Worm (Caenorhabditis elegans): ENCODE results near the gene nhr-291.

nhr-291 gene

DNA sequence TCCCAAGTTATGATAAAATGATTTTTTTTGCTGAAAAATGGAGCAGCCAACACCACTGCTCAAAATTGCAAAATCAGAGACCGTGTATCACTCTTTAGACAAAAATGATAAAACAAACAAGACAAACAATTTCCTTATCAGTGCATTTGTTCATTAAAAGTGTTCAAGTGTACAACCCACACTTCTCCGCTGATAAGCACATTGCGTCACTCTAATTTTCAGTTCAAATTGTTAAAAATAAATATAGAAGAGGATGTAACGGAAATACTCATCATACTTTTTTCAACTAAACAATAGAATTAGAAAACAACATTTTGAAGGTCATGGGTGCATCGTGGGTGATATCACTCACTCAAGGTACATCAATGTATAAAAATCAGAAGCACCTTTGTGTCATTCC is at the start of gene nhr-291:
nhr-291 (plus strand) TSS at position 324 of the 400 bp plus-strand sequence.
- TF ChIP-seq him-1 (tag; optimal IDR thresholded peaks at IDR 0.05): no peak
- TF ChIP-seq dao-5 (tag; optimal IDR thresholded peaks at IDR 0.05): no peak
- no peak for TF ChIP-seq W03F9.2 (tag; optimal IDR thresholded peaks at IDR 0.05)

DNA sequence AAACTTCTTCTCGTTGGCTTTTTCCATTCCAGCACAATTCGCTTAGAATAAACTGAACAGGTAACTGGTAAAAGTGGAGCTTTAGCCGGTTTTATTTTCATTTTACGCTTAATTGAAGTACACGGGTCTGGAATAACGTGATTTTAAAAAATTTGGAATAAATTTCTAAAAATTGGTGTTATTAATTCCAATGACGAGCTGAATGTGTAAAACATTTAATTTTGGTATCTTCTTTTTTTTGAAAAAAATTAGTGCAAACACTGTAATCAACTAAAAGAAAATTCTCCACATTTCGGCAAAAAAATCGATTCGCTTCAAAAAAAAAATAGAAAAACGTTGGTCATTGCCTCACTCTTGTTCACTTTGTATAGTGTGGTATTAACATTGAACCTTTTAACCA is 46.5 kb upstream of the nhr-291 start, which contains the start of gene T10H4.4:
T10H4.4 (minus strand) TSS at position 101 of the 400 bp plus-strand sequence.
- TF ChIP-seq him-1 (tag; optimal IDR thresholded peaks at IDR 0.05) (no peak), W03F9.2 (tag; optimal IDR thresholded peaks at IDR 0.05) (no peak), dao-5 (tag; optimal IDR thresholded peaks at IDR 0.05) (no peak)

DNA sequence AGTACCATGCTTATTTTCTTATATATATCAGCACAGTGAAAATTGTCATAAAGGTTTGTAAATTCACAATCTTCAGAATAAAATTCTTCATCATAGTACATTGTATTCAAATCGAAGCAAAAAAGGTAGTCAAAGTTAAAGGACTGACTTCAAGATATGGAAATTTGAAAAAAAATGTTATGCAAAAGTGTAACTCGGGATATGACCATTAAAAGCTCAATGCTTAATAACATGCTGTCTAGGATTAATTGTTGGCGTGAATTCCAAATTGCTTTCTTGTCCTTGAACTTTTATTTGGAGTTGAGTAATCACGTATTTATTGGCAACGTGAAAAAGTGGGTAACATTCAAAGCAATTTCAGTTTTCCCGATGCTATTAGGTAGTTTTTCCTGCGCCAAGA is 44.0 kb upstream of the nhr-291 start, which contains the start of gene srw-16:
srw-16 (minus strand) TSS at position 101 of the 400 bp plus-strand sequence.
- TF ChIP-seq dao-5 (tag; optimal IDR thresholded peaks at IDR 0.05) (no peak), him-1 (tag; optimal IDR thresholded peaks at IDR 0.05) (no peak), W03F9.2 (tag; optimal IDR thresholded peaks at IDR 0.05) (no peak)

DNA sequence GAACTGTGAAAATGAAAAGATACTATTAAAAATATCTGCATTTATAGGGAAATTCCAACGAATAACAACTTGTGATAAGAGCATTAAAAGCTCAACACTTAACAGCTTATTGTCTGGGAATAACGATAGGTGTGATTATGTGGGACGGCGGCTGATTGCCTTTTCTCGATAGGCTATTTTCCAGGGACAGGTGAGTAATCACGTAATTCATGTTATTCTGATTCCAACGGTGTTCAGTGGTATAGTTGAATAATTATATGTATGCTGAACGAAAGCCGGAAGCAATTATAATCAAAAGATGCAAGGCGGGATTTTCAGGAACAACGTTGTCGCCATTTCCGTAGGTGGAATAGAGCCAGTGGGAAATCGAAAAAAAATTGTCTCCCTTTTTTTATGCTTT is 41.8 kb upstream of the nhr-291 start, which contains the start of gene srw-17:
srw-17 (minus strand) TSS at position 101 of the 400 bp plus-strand sequence.
- TF ChIP-seq dao-5 (tag; optimal IDR thresholded peaks at IDR 0.05): no peak
- no peak for TF ChIP-seq W03F9.2 (tag; optimal IDR thresholded peaks at IDR 0.05)
- no peak for TF ChIP-seq him-1 (tag; optimal IDR thresholded peaks at IDR 0.05)

DNA sequence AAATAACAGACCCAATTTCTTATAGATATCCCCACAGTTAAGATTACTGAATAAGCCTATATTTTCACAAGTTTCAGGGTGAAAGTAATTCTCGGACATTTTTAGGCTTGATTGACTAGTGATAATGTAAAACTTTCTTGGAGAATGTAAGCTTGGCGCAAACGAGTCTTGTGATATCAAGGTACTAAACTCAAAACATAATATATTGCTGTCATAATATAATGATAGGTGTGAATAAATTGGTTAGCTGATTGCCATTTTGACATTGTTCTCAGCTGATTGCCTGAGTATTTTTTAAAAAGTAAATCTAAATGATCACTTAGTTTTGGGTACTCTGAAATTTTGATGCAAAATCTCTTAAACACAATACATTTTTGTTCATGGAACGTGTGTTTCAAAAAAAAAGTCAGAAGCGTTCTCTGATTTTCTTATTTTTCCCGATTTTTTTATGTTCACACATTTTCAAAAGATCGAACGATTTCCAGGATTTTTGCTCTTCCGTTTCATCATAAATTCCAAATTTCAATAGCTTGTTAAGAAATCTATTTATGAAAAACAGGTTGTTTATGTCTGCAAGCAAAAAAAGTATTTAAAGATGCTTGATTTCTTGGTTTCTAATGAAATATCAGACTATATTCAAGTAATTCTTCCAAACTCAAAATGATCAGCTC is 37.3 kb upstream of the nhr-291 start, which contains the start of the genes srw-19 and srx-51:
srw-19 (minus strand) TSS at position 101 of the 671 bp plus-strand sequence.
srx-51 (plus strand) TSS at position 621 of the 671 bp plus-strand sequence.
- no peak for TF ChIP-seq W03F9.2 (tag; optimal IDR thresholded peaks at IDR 0.05)
- no peak for TF ChIP-seq dao-5 (tag; optimal IDR thresholded peaks at IDR 0.05)
- no peak for TF ChIP-seq him-1 (tag; optimal IDR thresholded peaks at IDR 0.05)

DNA sequence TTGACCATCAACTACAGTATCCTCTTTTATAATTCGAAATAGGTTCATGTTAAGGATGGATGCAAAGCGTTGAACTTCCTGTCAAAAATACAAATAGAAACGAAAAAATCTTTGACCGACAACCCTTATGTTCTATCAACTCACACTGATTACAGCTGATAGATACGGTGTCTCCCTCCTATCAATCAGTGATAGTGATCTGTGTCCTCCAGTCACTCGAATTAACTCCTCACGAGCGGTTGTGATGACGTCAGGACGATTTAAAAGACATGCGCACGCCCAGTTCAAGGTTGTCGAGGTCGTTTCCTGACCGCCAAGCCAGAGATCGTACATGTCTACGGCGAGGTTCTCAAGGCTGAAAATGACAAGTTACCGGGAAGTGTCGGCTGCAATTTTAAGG is 32.8 kb upstream of the nhr-291 start:
- TF ChIP-seq dao-5 (tag; optimal IDR thresholded peaks at IDR 0.05) (no peak), W03F9.2 (tag; optimal IDR thresholded peaks at IDR 0.05) (no peak), him-1 (tag; optimal IDR thresholded peaks at IDR 0.05) (no peak)

DNA sequence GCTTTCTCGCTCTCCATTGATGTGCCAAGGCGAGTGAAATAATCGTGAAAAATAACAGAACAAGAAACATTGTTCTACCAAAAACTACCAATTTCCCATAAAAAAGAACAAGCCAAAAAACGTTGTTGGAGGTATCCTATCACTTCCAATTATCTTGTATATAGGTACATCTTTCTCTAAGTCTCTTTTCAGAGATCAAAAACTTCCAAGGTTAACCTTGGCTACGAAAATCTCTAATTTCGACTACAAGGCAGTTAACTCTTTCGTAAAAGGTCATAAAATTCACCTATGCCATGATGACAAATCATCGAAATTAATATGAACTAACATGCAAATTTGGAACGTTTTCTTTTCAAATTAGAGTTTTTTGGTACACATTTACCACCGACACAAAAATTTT is 30.9 kb upstream of the nhr-291 start, which contains the start of gene cyp-34A1:
cyp-34A1 (minus strand) TSS at position 101 of the 400 bp plus-strand sequence.
- no peak for TF ChIP-seq him-1 (tag; optimal IDR thresholded peaks at IDR 0.05)
- TF ChIP-seq W03F9.2 (tag; optimal IDR thresholded peaks at IDR 0.05): no peak
- no peak for TF ChIP-seq dao-5 (tag; optimal IDR thresholded peaks at IDR 0.05)

DNA sequence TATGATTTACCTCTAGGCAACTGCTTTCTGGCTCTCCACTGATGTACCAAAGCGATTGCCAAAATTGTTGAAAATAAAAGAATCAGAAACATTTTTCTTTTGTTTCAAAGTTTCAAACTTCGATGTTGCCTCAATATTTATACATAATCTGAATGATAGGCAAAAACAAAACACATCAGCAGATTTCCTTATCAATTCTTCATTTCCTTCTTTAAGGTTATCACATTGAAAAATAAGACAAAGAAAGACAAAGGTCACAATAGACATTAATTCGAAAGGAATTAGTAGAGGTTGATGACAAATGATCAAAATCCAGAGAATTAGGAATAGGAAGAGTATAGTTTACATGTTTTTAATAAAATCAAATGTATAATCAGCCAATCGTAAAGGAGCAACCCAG is 27.8 kb upstream of the nhr-291 start, which contains the start of gene cyp-34A2:
cyp-34A2 (minus strand) TSS at position 101 of the 400 bp plus-strand sequence.
- TF ChIP-seq dao-5 (tag; optimal IDR thresholded peaks at IDR 0.05): no peak
- no peak for TF ChIP-seq W03F9.2 (tag; optimal IDR thresholded peaks at IDR 0.05)
- TF ChIP-seq him-1 (tag; optimal IDR thresholded peaks at IDR 0.05): no peak

DNA sequence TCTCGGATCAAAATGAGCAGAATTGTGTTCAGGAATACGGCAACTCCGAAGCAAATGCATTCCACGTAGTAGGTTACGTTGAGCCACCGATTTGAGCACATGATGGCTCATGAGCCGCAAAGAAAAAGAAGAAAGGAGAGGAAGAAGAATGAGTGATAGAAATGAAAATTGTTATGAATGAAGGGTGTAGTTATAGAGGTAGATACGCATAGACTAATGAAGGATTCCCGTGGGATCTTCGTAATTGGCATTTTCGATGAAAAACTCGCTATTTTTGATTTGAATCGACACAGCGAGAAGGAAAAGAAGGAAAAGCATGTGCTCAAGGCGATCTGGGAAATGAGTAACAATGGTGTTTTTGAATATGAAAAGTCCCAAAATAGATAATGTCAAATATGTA is 24.9 kb upstream of the nhr-291 start, which contains the start of gene str-96:
str-96 (minus strand) TSS at position 101 of the 400 bp plus-strand sequence.
- no peak for TF ChIP-seq dao-5 (tag; optimal IDR thresholded peaks at IDR 0.05)
- no peak for TF ChIP-seq him-1 (tag; optimal IDR thresholded peaks at IDR 0.05)
- no peak for TF ChIP-seq W03F9.2 (tag; optimal IDR thresholded peaks at IDR 0.05)

DNA sequence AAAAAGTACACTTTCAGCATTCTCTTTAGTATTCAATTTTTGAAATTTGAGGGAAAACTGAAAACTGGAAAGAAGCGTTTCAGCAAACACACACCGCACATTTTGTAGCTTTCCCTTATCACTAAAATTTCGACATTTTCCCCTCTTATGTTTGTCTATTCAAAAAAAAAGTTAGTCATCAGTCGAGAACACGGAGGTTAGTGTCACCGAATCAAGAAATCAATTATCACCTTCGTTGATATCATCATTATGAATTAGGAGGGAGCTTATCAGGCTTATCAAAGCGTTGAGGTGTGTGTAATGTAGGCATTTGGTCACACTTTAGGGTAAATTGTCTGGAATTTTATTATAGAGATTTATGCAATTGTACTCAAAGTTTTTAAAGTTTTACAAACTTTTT is 20.2 kb upstream of the nhr-291 start, which contains the start of gene cpr-3:
cpr-3 (minus strand) TSS at position 104 of the 400 bp plus-strand sequence.
- TF ChIP-seq him-1 (tag; optimal IDR thresholded peaks at IDR 0.05) (no peak), W03F9.2 (tag; optimal IDR thresholded peaks at IDR 0.05) (no peak), dao-5 (tag; optimal IDR thresholded peaks at IDR 0.05) (no peak)

DNA sequence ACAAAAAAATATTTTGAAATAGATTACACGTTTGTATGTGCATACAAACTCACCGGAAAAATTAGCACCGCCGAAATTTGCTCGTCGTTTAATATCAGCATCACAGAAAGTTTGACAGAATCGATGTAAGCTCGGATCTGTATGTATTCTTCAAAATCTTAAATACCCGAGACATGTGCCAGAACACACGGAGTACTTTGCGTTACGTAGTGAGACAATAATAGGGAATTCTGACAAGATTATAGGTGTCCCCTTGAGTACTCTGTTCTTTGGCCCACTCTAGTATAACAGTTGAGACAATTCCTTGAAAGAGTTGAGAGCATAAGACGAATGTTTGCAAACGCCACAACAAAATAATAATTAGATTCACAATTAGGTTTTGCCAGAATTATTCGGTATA is 15.1 kb upstream of the nhr-291 start, which contains the start of gene srx-48:
srx-48 (minus strand) TSS at position 101 of the 400 bp plus-strand sequence.
- TF ChIP-seq W03F9.2 (tag; optimal IDR thresholded peaks at IDR 0.05): no peak
- no peak for TF ChIP-seq him-1 (tag; optimal IDR thresholded peaks at IDR 0.05)
- TF ChIP-seq dao-5 (tag; optimal IDR thresholded peaks at IDR 0.05): no peak

DNA sequence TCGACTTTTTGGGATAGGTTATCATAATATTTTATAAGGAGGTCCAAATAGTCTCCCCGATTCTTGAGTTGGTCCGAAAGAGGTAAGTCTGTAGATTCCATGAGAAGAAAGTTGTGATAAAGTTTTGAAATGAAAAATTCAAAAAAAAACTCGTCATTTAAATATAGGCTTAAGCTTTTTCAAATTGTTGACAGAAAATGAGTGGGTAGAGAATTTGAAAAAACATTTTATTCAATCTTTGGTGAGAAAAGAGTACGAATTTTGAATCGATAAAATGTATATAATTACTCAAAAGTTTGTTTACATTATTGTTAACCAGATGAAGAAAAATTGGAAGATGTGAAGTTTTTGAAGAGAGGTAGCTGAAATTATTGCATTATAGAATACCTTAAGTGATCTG is 13.3 kb upstream of the nhr-291 start, which contains the start of gene T26H8.5:
T26H8.5 (minus strand) TSS at position 101 of the 400 bp plus-strand sequence.
- TF ChIP-seq him-1 (tag; optimal IDR thresholded peaks at IDR 0.05) (no peak), dao-5 (tag; optimal IDR thresholded peaks at IDR 0.05) (no peak), W03F9.2 (tag; optimal IDR thresholded peaks at IDR 0.05) (no peak)

DNA sequence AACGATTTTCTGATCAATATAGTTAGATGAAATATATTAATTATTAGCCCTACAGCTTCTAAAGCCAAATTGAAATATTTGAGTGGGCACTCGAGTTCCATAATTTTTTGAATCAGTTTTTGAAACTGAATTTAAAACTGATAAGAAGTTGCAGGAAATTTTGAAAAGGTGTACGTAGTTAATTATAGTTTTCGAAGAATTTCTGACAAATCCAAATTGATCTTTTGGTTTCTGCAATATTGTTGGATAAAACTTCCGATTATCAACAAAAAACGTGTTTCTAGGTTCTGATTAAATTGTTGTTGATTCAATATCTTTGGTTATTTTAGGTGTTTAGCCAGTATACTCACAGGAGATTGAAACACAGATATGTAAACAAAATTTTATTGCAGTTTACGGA is 12.0 kb upstream of the nhr-291 start, which contains the start of gene T26H8.4:
T26H8.4 (minus strand) TSS at position 101 of the 400 bp plus-strand sequence.
- TF ChIP-seq W03F9.2 (tag; optimal IDR thresholded peaks at IDR 0.05): no peak
- TF ChIP-seq him-1 (tag; optimal IDR thresholded peaks at IDR 0.05): no peak
- TF ChIP-seq dao-5 (tag; optimal IDR thresholded peaks at IDR 0.05): no peak

DNA sequence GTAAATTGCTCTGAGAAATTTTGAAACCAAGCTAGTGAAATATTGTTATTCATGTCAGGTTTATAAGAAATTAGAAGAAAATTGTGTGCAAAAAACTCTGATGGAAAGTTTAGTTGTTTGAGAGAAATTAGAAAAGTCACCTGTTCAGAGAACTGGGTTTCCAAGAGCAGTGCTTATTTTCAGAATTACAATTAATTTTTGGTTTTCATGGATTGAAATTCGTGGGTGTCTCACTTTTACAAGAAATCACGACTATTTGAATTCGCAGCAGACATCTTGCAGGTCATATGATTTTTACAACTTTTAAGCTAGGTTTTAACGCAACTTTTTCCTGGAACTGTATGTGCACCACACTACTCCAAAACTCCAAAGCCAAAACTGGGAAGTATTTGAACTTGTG is 9.8 kb upstream of the nhr-291 start, which contains the start of gene srz-10:
srz-10 (minus strand) TSS at position 88 of the 400 bp plus-strand sequence.
- TF ChIP-seq W03F9.2 (tag; optimal IDR thresholded peaks at IDR 0.05) (no peak), dao-5 (tag; optimal IDR thresholded peaks at IDR 0.05) (no peak)
